Fruit fly (Drosophila melanogaster) whole organism, prepupa: ENCODE results near the gene Apc2.

Source experiments
- CG10669 ChIP-seq: fragments of 200-800 bp; sonication (Bioruptor generic); optimal IDR thresholded peaks from 3 replicates; lab custom pipeline; 2018; ENCODE audit warnings: missing biosample characterization, mild to moderate bottlenecking, missing genetic modification characterization, moderate library complexity
- CG11294 ChIP-seq: fragments of 200-800 bp; sonication (Bioruptor generic); IDR thresholded peaks from 2 replicates; pipeline ENCODE4 v1.3.6; 2022; ENCODE audit warnings: missing biosample characterization, missing genetic modification characterization
- CG11762 ChIP-seq: fragments of 200-800 bp; sonication (Bioruptor generic); optimal IDR thresholded peaks from 3 replicates; lab custom pipeline; 2016; ENCODE audit warnings: missing biosample characterization, missing genetic modification characterization; ENCODE audit not compliant: insufficient read depth
- CG11902 ChIP-seq: fragments of 200-800 bp; sonication (Bioruptor generic); optimal IDR thresholded peaks from 3 replicates; lab custom pipeline; 2016; ENCODE audit warnings: missing biosample characterization, missing genetic modification characterization
- CG15336 ChIP-seq: fragments of 200-800 bp; sonication (Bioruptor generic); IDR thresholded peaks from 2 replicates; pipeline ENCODE4 v1.3.6; 2022; ENCODE audit warnings: missing biosample characterization, missing genetic modification characterization
- CG1621 ChIP-seq: fragments of 200-800 bp; sonication (Bioruptor generic); optimal IDR thresholded peaks from 3 replicates; lab custom pipeline; 2018; ENCODE audit warnings: missing biosample characterization, mild to moderate bottlenecking, missing genetic modification characterization
- CG16779 ChIP-seq: fragments of 200-800 bp; sonication (Bioruptor generic); optimal IDR thresholded peaks from 3 replicates; lab custom pipeline; 2017; ENCODE audit warnings: missing biosample characterization, mild to moderate bottlenecking, missing genetic modification characterization
- CG3032 ChIP-seq: fragments of 200-800 bp; optimal IDR thresholded peaks from 2 replicates; lab custom pipeline; 2019; ENCODE audit warnings: missing biosample characterization, mild to moderate bottlenecking, missing genetic modification characterization, moderate library complexity
- CG31627 ChIP-seq: fragments of 200-800 bp; sonication (Bioruptor generic); optimal IDR thresholded peaks from 3 replicates; lab custom pipeline; 2016; ENCODE audit warnings: missing biosample characterization, missing genetic modification characterization
- CG32006 ChIP-seq: fragments of 200-800 bp; sonication (Bioruptor generic); optimal IDR thresholded peaks from 3 replicates; lab custom pipeline; 2017; ENCODE audit warnings: missing biosample characterization, mild to moderate bottlenecking, missing genetic modification characterization
- CG34406 ChIP-seq: fragments of 200-800 bp; sonication (Bioruptor generic); optimal IDR thresholded peaks from 3 replicates; lab custom pipeline; 2016; ENCODE audit warnings: missing biosample characterization, missing genetic modification characterization
- CG3919 ChIP-seq: fragments of 200-800 bp; sonication (Bioruptor generic); optimal IDR thresholded peaks from 3 replicates; lab custom pipeline; 2016; ENCODE audit warnings: missing biosample characterization, missing genetic modification characterization
- CG4318 ChIP-seq: fragments of 200-800 bp; sonication (Bioruptor generic); optimal IDR thresholded peaks from 3 replicates; lab custom pipeline; 2017; ENCODE audit warnings: missing biosample characterization, mild to moderate bottlenecking, missing genetic modification characterization
- CG6792 ChIP-seq: fragments of 200-800 bp; sonication (Bioruptor generic); optimal IDR thresholded peaks from 3 replicates; lab custom pipeline; 2016; ENCODE audit warnings: missing biosample characterization, missing genetic modification characterization
- CG6808 ChIP-seq: fragments of 200-800 bp; sonication (Bioruptor generic); optimal IDR thresholded peaks from 3 replicates; lab custom pipeline; 2017; ENCODE audit warnings: missing biosample characterization, missing genetic modification characterization, mild to moderate bottlenecking, moderate library complexity, missing genetic modification reagents
- CG6854 ChIP-seq: fragments of 200-800 bp; sonication (Bioruptor generic); optimal IDR thresholded peaks from 2 replicates; lab custom pipeline; 2017; ENCODE audit warnings: missing biosample characterization, mild to moderate bottlenecking, missing genetic modification characterization
- CG7368 ChIP-seq: fragments of 200-800 bp; sonication (Bioruptor generic); optimal IDR thresholded peaks from 3 replicates; lab custom pipeline; 2016; ENCODE audit warnings: missing biosample characterization, missing genetic modification characterization
- CG8119 ChIP-seq: fragments of 200-800 bp; sonication (Bioruptor generic); IDR thresholded peaks from 3 replicates; pipeline ENCODE4 v1.3.6; 2022; ENCODE audit warnings: missing biosample characterization, missing genetic modification characterization
- CG8319 ChIP-seq: fragments of 200-800 bp; sonication (Bioruptor generic); optimal IDR thresholded peaks from 3 replicates; lab custom pipeline; 2016; ENCODE audit warnings: missing biosample characterization, missing genetic modification characterization
- CG8632 ChIP-seq: fragments of 200-800 bp; sonication (Bioruptor generic); optimal IDR thresholded peaks from 3 replicates; lab custom pipeline; 2016; ENCODE audit warnings: missing biosample characterization, missing genetic modification characterization
- CG9139 ChIP-seq: fragments of 200-800 bp; sonication (Bioruptor generic); optimal IDR thresholded peaks from 3 replicates; lab custom pipeline; 2017; ENCODE audit warnings: missing biosample characterization, mild to moderate bottlenecking, missing genetic modification characterization
- Eip75B ChIP-seq: fragments of 200-800 bp; sonication (Bioruptor generic); optimal IDR thresholded peaks from 3 replicates; lab custom pipeline; 2016; ENCODE audit warnings: missing biosample characterization, missing genetic modification characterization
- Eip78C ChIP-seq: fragments of 200-800 bp; sonication (Bioruptor generic); peaks from one replicate; lab custom pipeline; 2016; ENCODE audit warnings: missing biosample characterization, missing genetic modification characterization
- Ets21C ChIP-seq: fragments of 200-800 bp; sonication (Bioruptor generic); optimal IDR thresholded peaks from 3 replicates; lab custom pipeline; 2016; ENCODE audit warnings: missing biosample characterization, missing genetic modification characterization
- Ets96B ChIP-seq: fragments of 200-800 bp; optimal IDR thresholded peaks from 2 replicates; lab custom pipeline; 2019; ENCODE audit warnings: missing biosample characterization, mild to moderate bottlenecking, missing genetic modification characterization, moderate library complexity
- Gug ChIP-seq: fragments of 200-800 bp; sonication (Bioruptor generic); IDR thresholded peaks from 2 replicates; pipeline ENCODE4 v1.3.6; 2022; ENCODE audit warnings: missing biosample characterization, missing genetic modification characterization
- Hr38 ChIP-seq: sonication (Bioruptor generic); optimal IDR thresholded peaks from 2 replicates; lab custom pipeline; 2016; ENCODE audit warnings: missing biosample characterization, missing genetic modification characterization
- Hr39 ChIP-seq: fragments of 200-800 bp; sonication (Bioruptor generic); optimal IDR thresholded peaks from 2 replicates; lab custom pipeline; 2016; ENCODE audit warnings: missing biosample characterization, missing genetic modification characterization
- Hr4 ChIP-seq: fragments of 200-800 bp; sonication (Bioruptor generic); optimal IDR thresholded peaks from 3 replicates; lab custom pipeline; 2016; ENCODE audit warnings: missing biosample characterization, missing genetic modification characterization
- Lpt ChIP-seq: fragments of 200-800 bp; sonication (Bioruptor generic); optimal IDR thresholded peaks from 3 replicates; lab custom pipeline; 2016; ENCODE audit warnings: missing biosample characterization, missing genetic modification characterization
- Met ChIP-seq: fragments of 200-800 bp; sonication (Bioruptor generic); optimal IDR thresholded peaks from 3 replicates; lab custom pipeline; 2016; ENCODE audit warnings: missing biosample characterization, missing genetic modification characterization
- OdsH ChIP-seq: fragments of 200-800 bp; sonication (Bioruptor generic); optimal IDR thresholded peaks from 3 replicates; lab custom pipeline; 2016; ENCODE audit warnings: missing biosample characterization, missing genetic modification characterization
- Sox102F ChIP-seq: fragments of 200-800 bp; sonication (Bioruptor generic); optimal IDR thresholded peaks from 2 replicates; lab custom pipeline; 2016; ENCODE audit warnings: missing biosample characterization, mild to moderate bottlenecking, missing genetic modification characterization
- Sox14 ChIP-seq: fragments of 200-800 bp; sonication (Bioruptor generic); optimal IDR thresholded peaks from 3 replicates; lab custom pipeline; 2016; ENCODE audit warnings: missing biosample characterization, missing genetic modification characterization
- acj6 ChIP-seq: fragments of 200-800 bp; sonication (Bioruptor generic); optimal IDR thresholded peaks from 3 replicates; lab custom pipeline; 2016; ENCODE audit warnings: missing biosample characterization, missing genetic modification characterization
- dac ChIP-seq: fragments of 200-800 bp; sonication (Bioruptor generic); optimal IDR thresholded peaks from 2 replicates; lab custom pipeline; 2017; ENCODE audit warnings: missing biosample characterization, mild to moderate bottlenecking, missing genetic modification characterization
- dsx ChIP-seq: fragments of 200-800 bp; optimal IDR thresholded peaks from 3 replicates; lab custom pipeline; 2019; ENCODE audit warnings: missing biosample characterization, mild to moderate bottlenecking, missing genetic modification characterization, moderate library complexity; ENCODE audit not compliant: poor library complexity, severe bottlenecking
- eg ChIP-seq: fragments of 200-800 bp; sonication (Bioruptor generic); IDR thresholded peaks from 3 replicates; pipeline ENCODE4 v1.3.6; 2022; ENCODE audit warnings: missing biosample characterization, missing genetic modification characterization
- esn ChIP-seq: fragments of 200-800 bp; sonication (Bioruptor generic); optimal IDR thresholded peaks from 2 replicates; lab custom pipeline; 2016; ENCODE audit warnings: missing biosample characterization, mild to moderate bottlenecking, missing genetic modification characterization, moderate library complexity
- fd59A ChIP-seq: fragments of 200-800 bp; sonication (Bioruptor generic); optimal IDR thresholded peaks from 2 replicates; lab custom pipeline; 2017; ENCODE audit warnings: missing biosample characterization, mild to moderate bottlenecking, missing genetic modification characterization, missing genetic modification reagents
- fd85E ChIP-seq: fragments of 200-800 bp; sonication (Bioruptor generic); optimal IDR thresholded peaks from 3 replicates; lab custom pipeline; 2016; ENCODE audit warnings: missing biosample characterization, missing genetic modification characterization
- lz ChIP-seq: fragments of 200-800 bp; sonication (Bioruptor generic); optimal IDR thresholded peaks from 3 replicates; lab custom pipeline; 2016; ENCODE audit warnings: missing biosample characterization, missing genetic modification characterization
- pdm3 ChIP-seq: fragments of 200-800 bp; sonication (Bioruptor generic); optimal IDR thresholded peaks from 3 replicates; lab custom pipeline; 2016; ENCODE audit warnings: missing biosample characterization, missing genetic modification characterization
- salr ChIP-seq, 2 experiments: fragments of 200-800 bp; sonication (Bioruptor generic); optimal IDR thresholded peaks; 3 replicates each; lab custom pipeline; 2016 to 2018; ENCODE audit warnings: missing biosample characterization in 2 of 2, missing genetic modification characterization in 2 of 2, mild to moderate bottlenecking in 1 of 2
- spab ChIP-seq: fragments of 200-800 bp; sonication (Bioruptor generic); optimal IDR thresholded peaks from 2 replicates; lab custom pipeline; 2017; ENCODE audit warnings: missing biosample characterization, mild to moderate bottlenecking, missing genetic modification characterization, missing genetic modification reagents
- svp ChIP-seq: fragments of 200-800 bp; sonication (Bioruptor generic); peaks from one replicate; lab custom pipeline; 2016; ENCODE audit warnings: missing biosample characterization, missing genetic modification characterization
- topi ChIP-seq: fragments of 200-800 bp; sonication (Bioruptor generic); optimal IDR thresholded peaks from 3 replicates; lab custom pipeline; 2016; ENCODE audit warnings: missing biosample characterization, missing genetic modification characterization
- vri ChIP-seq: fragments of 200-800 bp; sonication (Bioruptor generic); optimal IDR thresholded peaks from 3 replicates; lab custom pipeline; 2016; ENCODE audit warnings: missing biosample characterization, mild to moderate bottlenecking, missing genetic modification characterization

Gene Apc2

dm6 chr3R:24144542-24144941, 19.2 kb upstream of the Apc2 start (continued):
- TF ChIP-seq CG6808 (peak; percentile 80), pdm3 (GFP tag; lab: Kevin White, UChicago) (peak; percentile 69), Sox14 (GFP tag; lab: Kevin White, UChicago) (peak; percentile 76), Ets96B (tag; lab: Kevin White, UChicago) (peak; percentile 75), CG11762 (GFP tag; lab: Kevin White, UChicago) (peak; percentile 58), esn (GFP tag; lab: Kevin White, UChicago) (peak; percentile 68), OdsH (peak; percentile 68), CG4318 (GFP tag; lab: Kevin White, UChicago) (peak; percentile 81), CG15336 (GFP tag; lab: Robert Waterston, UW) (peak; percentile 75), Ets21C (GFP tag; lab: Kevin White, UChicago) (peak; percentile 11), CG11902 (GFP tag; lab: Kevin White, UChicago) (no peak), dac (peak; percentile 66), Sox102F (GFP tag; lab: Kevin White, UChicago) (peak; percentile 45), CG1621 (tag; lab: Kevin White, UChicago) (peak; percentile 50), Eip75B (peak; percentile 78), lz (GFP tag; lab: Kevin White, UChicago) (peak; percentile 63), CG16779 (peak; percentile 42), CG3919 (peak; percentile 77), CG32006 (GFP tag; lab: Kevin White, UChicago) (peak; percentile 89), topi (GFP tag; lab: Kevin White, UChicago) (peak; percentile 55), Gug (peak; percentile 57)
- TF ChIP-seq, all 60 proteins: peak for 50

dm6 chr3R:24148838-24149237, 14.9 kb upstream of the Apc2 start, which contains the start of gene Slimp:
Gene Slimp, minus strand, starts transcription at chr3R:24148967.
- TF ChIP-seq OdsH (peak; percentile 33), Hr4 (GFP tag; lab: Kevin White, UChicago) (peak; percentile 46), acj6 (GFP tag; lab: Kevin White, UChicago) (peak; percentile 42), Met (peak; percentile 43), dsx (GFP tag; lab: Kevin White, UChicago) (no peak), Eip78C (GFP tag; lab: Kevin White, UChicago) (peak; percentile 83), Sox102F (GFP tag; lab: Kevin White, UChicago) (no peak), CG3032 (tag; lab: Kevin White, UChicago) (peak; percentile 14), eg (GFP tag; lab: Robert Waterston, UW) (no peak), CG6854 (GFP tag; lab: Kevin White, UChicago) (no peak), fd59A (no peak), Hr38 (GFP tag; lab: Kevin White, UChicago) (no peak), CG8632 (GFP tag; lab: Kevin White, UChicago) (no peak), Ets21C (GFP tag; lab: Kevin White, UChicago) (no peak), CG11902 (GFP tag; lab: Kevin White, UChicago) (no peak), Gug (no peak), CG32006 (GFP tag; lab: Kevin White, UChicago) (peak; percentile 13), fd85E (GFP tag; lab: Kevin White, UChicago) (no peak), CG1621 (tag; lab: Kevin White, UChicago) (no peak), lz (GFP tag; lab: Kevin White, UChicago) (peak; percentile 40), CG8319 (GFP tag; lab: Kevin White, UChicago) (no peak), CG9139 (GFP tag; lab: Kevin White, UChicago) (no peak), CG34406 (GFP tag; lab: Kevin White, UChicago) (peak; percentile 10), Sox14 (GFP tag; lab: Kevin White, UChicago) (peak; percentile 5), pdm3 (GFP tag; lab: Kevin White, UChicago) (peak; percentile 52), CG4318 (GFP tag; lab: Kevin White, UChicago) (no peak), vri (GFP tag; lab: Kevin White, UChicago) (peak; percentile 46), svp (GFP tag; lab: Kevin White, UChicago) (peak; percentile 76), CG8119 (GFP tag; lab: Robert Waterston, UW) (0 out of 3 replicates have a peak, but pooled peaks have one; percentile 15), dac (no peak), topi (GFP tag; lab: Kevin White, UChicago) (peak; percentile 29), CG31627 (GFP tag; lab: Kevin White, UChicago) (peak; percentile 27), CG15336 (GFP tag; lab: Robert Waterston, UW) (no peak), CG7368 (no peak), CG11762 (GFP tag; lab: Kevin White, UChicago) (no peak), CG10669 (GFP tag; lab: Kevin White, UChicago) (no peak), Hr39 (GFP tag; lab: Kevin White, UChicago) (peak; percentile 1), spab (GFP tag; lab: Kevin White, UChicago) (no peak), salr (GFP tag; optimal IDR thresholded peaks at IDR 0.05; lab: Kevin White, UChicago) (no peak), CG6792 (GFP tag; lab: Kevin White, UChicago) (no peak), Ets96B (tag; lab: Kevin White, UChicago) (peak; percentile 3), CG11294 (GFP tag; lab: Robert Waterston, UW) (no peak), Lpt (GFP tag; lab: Kevin White, UChicago) (no peak)
